Worm (Caenorhabditis elegans) whole organism, L3 larva: ENCODE measurements around the gene srdh-1.

Experiments
- aly-2 ChIP-seq: fragments of 150-350 bp; optimal IDR thresholded peaks from 2 replicates; lab custom pipeline; 2014; ENCODE audit warnings: missing biosample characterization, missing genetic modification characterization
- ama-1 ChIP-seq: fragments of 150-350 bp; optimal IDR thresholded peaks from 2 replicates; lab custom pipeline; 2018
- egl-5 ChIP-seq: fragments of 150-350 bp; optimal IDR thresholded peaks from 2 replicates; lab custom pipeline; 2017; ENCODE audit warnings: missing biosample characterization, missing genetic modification reagents, missing genetic modification characterization, inconsistent platforms
- elt-1 ChIP-seq: fragments of 150-350 bp; optimal IDR thresholded peaks from 2 replicates; lab custom pipeline; 2014; ENCODE audit warnings: missing biosample characterization, missing genetic modification characterization
- elt-3 ChIP-seq, 3 experiments: fragments of 150-350 bp in 1 of 3; sonication (generic microtip) in 2 of 3; optimal IDR thresholded peaks; 2 replicates in 2 of 3; 4 replicates in 1 of 3; lab custom pipeline; 2014 to 2017; ENCODE audit warnings: missing biosample characterization in 3 of 3, missing genetic modification characterization in 3 of 3
- fos-1 ChIP-seq: fragments of 150-350 bp; optimal IDR thresholded peaks from 2 replicates; lab custom pipeline; 2014; ENCODE audit warnings: missing biosample characterization, missing genetic modification characterization
- jun-1 ChIP-seq: fragments of 150-350 bp; optimal IDR thresholded peaks from 2 replicates; lab custom pipeline; 2014; ENCODE audit warnings: missing biosample characterization, missing genetic modification reagents, missing genetic modification characterization
- nfya-1 ChIP-seq: sonication (generic microtip); optimal IDR thresholded peaks from 2 replicates; lab custom pipeline; 2017; ENCODE audit warnings: missing genetic modification characterization, mild to moderate bottlenecking, missing compliant biosample characterization, antibody characterized with exemption, moderate library complexity; ENCODE audit not compliant: insufficient read depth
- nhr-77 ChIP-seq: fragments of 150-350 bp; optimal IDR thresholded peaks from 2 replicates; lab custom pipeline; 2014; ENCODE audit warnings: missing biosample characterization, missing genetic modification characterization
- skn-1 ChIP-seq: fragments of 150-350 bp; optimal IDR thresholded peaks from 2 replicates; lab custom pipeline; 2014; ENCODE audit warnings: missing biosample characterization, missing genetic modification characterization
- snpc-4 ChIP-seq: fragments of 150-350 bp; optimal IDR thresholded peaks from 2 replicates; lab custom pipeline; 2014; ENCODE audit warnings: missing biosample characterization, missing genetic modification characterization
- unc-62 ChIP-seq: fragments of 150-350 bp; sonication (generic microtip); optimal IDR thresholded peaks from 4 replicates; lab custom pipeline; 2014; ENCODE audit warnings: missing biosample characterization, missing genetic modification reagents, missing genetic modification characterization

- no peak for TF ChIP-seq elt-1 (tag; lab: Kevin White, UChicago)
- TF ChIP-seq jun-1 (tag; lab: Kevin White, UChicago) = no peak
- TF ChIP-seq nhr-77 = no peak
- no peak for TF ChIP-seq fos-1 (tag; lab: Kevin White, UChicago)
- TF ChIP-seq aly-2 (tag; lab: Kevin White, UChicago) = no peak
- no peak for TF ChIP-seq ama-1 (lab: Kevin White, UChicago)
- TF ChIP-seq unc-62 (GFP tag; lab: Kevin White, UChicago) = no peak
- TF ChIP-seq egl-5 = no peak
- TF ChIP-seq skn-1 (tag; lab: Kevin White, UChicago) = no peak
- TF ChIP-seq nfya-1 = no peak
- TF ChIP-seq snpc-4 (tag; lab: Kevin White, UChicago) = no peak
- no peak for TF ChIP-seq elt-3 (tag; optimal IDR thresholded peaks at IDR 0.05; lab: Kevin White, UChicago)
These were observed 52.2 kb downstream of the srdh-1 start for ce11 chrII:8316701-8317100.
